Worm (Caenorhabditis elegans): Measurements from ENCODE around the gene cyk-4.

DNA sequence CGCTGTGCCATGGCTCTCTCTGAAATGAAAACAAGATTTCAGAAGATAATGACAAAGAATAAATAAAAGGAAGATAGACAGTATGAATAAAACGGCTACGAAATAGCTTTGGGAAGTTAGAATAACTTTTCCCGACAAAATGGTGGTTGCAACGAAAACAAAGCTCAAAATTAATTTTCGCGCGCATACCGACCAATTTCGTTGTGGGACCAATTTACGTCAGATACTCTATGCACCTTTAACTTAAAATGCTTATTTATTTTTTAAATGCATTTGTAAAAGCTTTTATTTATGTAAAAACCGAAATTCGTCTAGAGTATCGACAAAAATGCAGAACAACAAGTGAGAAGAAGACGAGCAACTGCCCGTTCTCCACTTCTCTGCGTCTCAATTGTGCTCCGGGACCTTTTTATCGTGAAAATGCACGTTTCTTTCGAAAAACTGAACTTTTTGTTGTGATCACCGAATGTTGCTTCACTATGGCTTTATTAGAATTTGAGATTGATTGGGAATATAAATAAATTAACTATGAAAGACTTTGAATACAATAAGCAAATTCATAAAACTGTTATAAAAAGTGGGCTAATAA, 2.9 kb downstream of the cyk-4 start, which contains the start of gene rml-1:
- TF ChIP-seq unc-62 (GFP tag; optimal IDR thresholded peaks at IDR 0.05), result no peak
- TF ChIP-seq elt-1 (tag; optimal IDR thresholded peaks at IDR 0.05; ENCODE audit: borderline replicate concordance, insufficient read depth), result no peak
- no peak for TF ChIP-seq ham-2 (GFP tag; optimal IDR thresholded peaks at IDR 0.05)
- TF ChIP-seq nhr-237 (tag; optimal IDR thresholded peaks at IDR 0.05), result no peak
- TF ChIP-seq sptf-1 (tag; optimal IDR thresholded peaks at IDR 0.05), result no peak
- no peak for TF ChIP-seq tbx-8 (GFP tag; optimal IDR thresholded peaks at IDR 0.05)
- no peak for TF ChIP-seq ces-1 (GFP tag; optimal IDR thresholded peaks at IDR 0.05)
- TF ChIP-seq ztf-11 (tag; optimal IDR thresholded peaks at IDR 0.05), result no peak
- no peak for TF ChIP-seq lsy-2 (tag; optimal IDR thresholded peaks at IDR 0.05)
- no peak for TF ChIP-seq unc-39 (tag; optimal IDR thresholded peaks at IDR 0.05)
- no peak for TF ChIP-seq mab-5 (tag; optimal IDR thresholded peaks at IDR 0.05)
- no peak for TF ChIP-seq nhr-76 (tag; optimal IDR thresholded peaks at IDR 0.05)
- TF ChIP-seq pha-4 (tag; optimal IDR thresholded peaks at IDR 0.05), result no peak
- TF ChIP-seq M03D4.4 (tag; optimal IDR thresholded peaks at IDR 0.05), result no peak
